Fruit fly (Drosophila melanogaster) whole organism, embryonic: ENCODE data around the gene mtsh.

Experiments
- Abd-B ChIP-seq: fragments of 200-800 bp; sonication (Bioruptor generic); optimal IDR thresholded peaks from 2 replicates; lab custom pipeline; 2018; ENCODE audit warnings: missing biosample characterization, mild to moderate bottlenecking, missing genetic modification characterization, moderate library complexity
- Antp ChIP-seq: fragments of 200-800 bp; sonication (Bioruptor generic); optimal IDR thresholded peaks from 3 replicates; lab custom pipeline; 2016; ENCODE audit warnings: missing biosample characterization, missing genetic modification characterization
- Blimp-1 ChIP-seq: fragments of 200-800 bp; sonication (Bioruptor generic); optimal IDR thresholded peaks from 3 replicates; lab custom pipeline; 2018; ENCODE audit warnings: missing biosample characterization, missing genetic modification characterization, mild to moderate bottlenecking, moderate library complexity, missing genetic modification reagents
- CG14965 ChIP-seq: fragments of 200-800 bp; sonication (Bioruptor generic); optimal IDR thresholded peaks from 2 replicates; lab custom pipeline; 2016; ENCODE audit warnings: missing biosample characterization, missing genetic modification characterization, borderline replicate concordance
- CG15601 ChIP-seq: fragments of 200-800 bp; sonication (Bioruptor generic); optimal IDR thresholded peaks from 3 replicates; lab custom pipeline; 2019; ENCODE audit warnings: missing biosample characterization, mild to moderate bottlenecking, missing genetic modification characterization, moderate library complexity
- Dek ChIP-seq: fragments of 200-800 bp; sonication (Bioruptor generic); optimal IDR thresholded peaks from 3 replicates; lab custom pipeline; 2019; ENCODE audit warnings: missing biosample characterization, mild to moderate bottlenecking, missing genetic modification characterization, moderate library complexity
- ERR ChIP-seq: fragments of 200-800 bp; sonication (Bioruptor generic); optimal IDR thresholded peaks from 2 replicates; lab custom pipeline; 2016; ENCODE audit warnings: missing biosample characterization, missing genetic modification characterization
- HLHmδ ChIP-seq: fragments of 200-800 bp; sonication (Bioruptor generic); optimal IDR thresholded peaks from 2 replicates; lab custom pipeline; 2018; ENCODE audit warnings: missing biosample characterization, mild to moderate bottlenecking, missing genetic modification characterization, moderate library complexity
- gcm2 ChIP-seq: fragments of 200-800 bp; sonication (Bioruptor generic); optimal IDR thresholded peaks from 2 replicates; lab custom pipeline; 2016; ENCODE audit warnings: missing biosample characterization, missing genetic modification characterization
- lola ChIP-seq, 3 experiments: fragments of >200 bp in 2 of 3; fragments of 200-800 bp in 1 of 3; sonication (Bioruptor generic) in 1 of 3; optimal IDR thresholded peaks; 2 replicates each; lab custom pipeline; 2017 to 2019; ENCODE audit warnings: missing biosample characterization in 3 of 3, missing genetic modification characterization in 3 of 3, mild to moderate bottlenecking in 1 of 3, moderate library complexity in 1 of 3
- ro ChIP-seq: fragments of 200-800 bp; sonication (Bioruptor generic); IDR thresholded peaks from 2 replicates; pipeline ENCODE4 v1.3.6; 2022; ENCODE audit warnings: missing biosample characterization, missing genetic modification characterization
- usp ChIP-seq: fragments of >200 bp; optimal IDR thresholded peaks from 2 replicates; lab custom pipeline; 2017; ENCODE audit warnings: missing biosample characterization, missing genetic modification characterization
- wek ChIP-seq: fragments of 200-800 bp; sonication (Bioruptor generic); optimal IDR thresholded peaks from 3 replicates; lab custom pipeline; 2018; ENCODE audit warnings: missing biosample characterization, mild to moderate bottlenecking, missing genetic modification characterization, moderate library complexity

DNA sequence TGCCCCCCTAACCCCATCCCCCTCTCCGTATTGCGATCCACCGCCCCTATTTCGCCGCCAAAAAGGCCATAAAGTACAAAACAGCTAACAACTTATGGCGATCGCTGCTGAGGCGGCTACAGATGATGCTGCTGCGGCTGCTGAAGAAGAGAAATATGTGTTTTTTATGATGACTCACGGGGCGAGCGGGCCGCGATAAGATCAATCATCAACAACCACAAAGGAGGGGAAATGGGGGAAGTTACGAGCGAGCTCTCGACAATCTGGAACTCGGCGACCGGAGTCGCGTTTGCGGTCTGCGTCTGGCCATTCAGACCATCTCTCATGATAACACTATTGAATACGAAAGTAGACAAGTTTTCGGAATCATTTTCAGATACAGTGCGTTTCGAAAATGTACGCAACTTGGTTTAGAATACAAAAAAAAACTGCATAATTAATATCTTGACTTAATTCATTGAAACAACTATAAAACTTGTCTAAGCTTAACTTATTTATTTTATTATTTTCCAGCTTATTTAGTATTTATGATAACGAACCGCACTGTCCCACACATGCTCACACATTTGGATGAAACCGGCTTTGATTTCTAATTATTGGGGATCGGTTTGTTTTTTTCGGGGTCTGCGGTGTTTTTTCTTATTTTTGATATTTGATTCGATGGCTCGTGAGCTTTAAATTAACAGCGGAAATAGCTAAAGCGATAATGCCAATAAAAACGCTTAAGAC lies 27.4 kb downstream of the mtsh start:
- peak; percentile 85 for TF ChIP-seq wek (GFP tag; lab: Kevin White, UChicago)
- peak; percentile 89 for TF ChIP-seq gcm2 (GFP tag; lab: Kevin White, UChicago)
- no peak for TF ChIP-seq HLHmδ
- peak; percentile 86 for TF ChIP-seq ro (GFP tag; lab: Robert Waterston, UW)
- TF ChIP-seq CG14965 (GFP tag; lab: Kevin White, UChicago): peak; percentile 33
- peak; percentile 87 for TF ChIP-seq Abd-B (GFP tag; lab: Kevin White, UChicago)
- peak; percentile 95 for TF ChIP-seq Dek (tag; lab: Kevin White, UChicago)
- TF ChIP-seq Antp: peak; percentile 90
- TF ChIP-seq ERR (GFP tag; lab: Kevin White, UChicago): peak; percentile 79
- TF ChIP-seq lola (GFP tag; optimal IDR thresholded peaks at IDR 0.05; lab: Kevin White, UChicago): peak in 1 of 3 experiments; percentile 92
- peak; percentile 96 for TF ChIP-seq CG15601 (tag; lab: Kevin White, UChicago)
- no peak for TF ChIP-seq usp
- peak; percentile 96 for TF ChIP-seq Blimp-1
